Worm (Caenorhabditis elegans): ENCODE results near the gene bcs-1.

Gene bcs-1

DNA sequence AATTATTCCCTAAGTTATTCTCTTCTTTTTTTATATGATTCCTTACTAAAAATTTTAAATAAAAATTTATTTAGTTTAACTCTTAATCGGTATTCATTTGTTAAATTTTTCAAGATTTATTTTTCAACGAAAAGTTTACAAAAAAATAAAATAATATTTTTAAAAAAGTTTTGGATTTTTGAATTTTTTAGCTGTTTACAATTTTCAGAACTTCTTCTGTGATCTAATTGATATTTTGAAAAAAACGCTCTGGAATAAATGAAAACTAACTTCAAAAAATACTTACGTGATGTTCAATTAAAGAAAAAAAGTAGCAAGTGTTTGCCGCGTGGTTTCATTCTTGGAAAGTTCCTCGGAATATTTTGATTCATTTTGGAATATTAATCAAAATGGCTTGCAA, 25.6 kb upstream of the bcs-1 start, which contains the start of gene decr-1.2:
Gene decr-1.2 (plus strand): TSS at position 301 of the 400 bp plus-strand sequence.
- no peak for TF ChIP-seq nfyb-1 (GFP tag; IDR thresholded peaks at IDR 0.05)
- no peak for TF ChIP-seq F57A8.1 (GFP tag; optimal IDR thresholded peaks at IDR 0.05)
- no peak for TF ChIP-seq madf-8 (GFP tag; conservative IDR thresholded peaks at IDR 0.05)
- TF ChIP-seq attf-5 (GFP tag; optimal IDR thresholded peaks at IDR 0.05): no peak
- no peak for TF ChIP-seq nhr-179 (tag; optimal IDR thresholded peaks at IDR 0.05)
- no peak for TF ChIP-seq akir-1 (GFP tag; optimal IDR thresholded peaks at IDR 0.05)
- TF ChIP-seq athp-1 (tag; optimal IDR thresholded peaks at IDR 0.05): no peak
- no peak for TF ChIP-seq cebp-2 (GFP tag; IDR thresholded peaks at IDR 0.05)
- TF ChIP-seq ztf-3 (GFP tag; optimal IDR thresholded peaks at IDR 0.05): no peak
- no peak for TF ChIP-seq ets-4 (GFP tag; optimal IDR thresholded peaks at IDR 0.05)
- TF ChIP-seq dpff-1 (tag; optimal IDR thresholded peaks at IDR 0.05): no peak

DNA sequence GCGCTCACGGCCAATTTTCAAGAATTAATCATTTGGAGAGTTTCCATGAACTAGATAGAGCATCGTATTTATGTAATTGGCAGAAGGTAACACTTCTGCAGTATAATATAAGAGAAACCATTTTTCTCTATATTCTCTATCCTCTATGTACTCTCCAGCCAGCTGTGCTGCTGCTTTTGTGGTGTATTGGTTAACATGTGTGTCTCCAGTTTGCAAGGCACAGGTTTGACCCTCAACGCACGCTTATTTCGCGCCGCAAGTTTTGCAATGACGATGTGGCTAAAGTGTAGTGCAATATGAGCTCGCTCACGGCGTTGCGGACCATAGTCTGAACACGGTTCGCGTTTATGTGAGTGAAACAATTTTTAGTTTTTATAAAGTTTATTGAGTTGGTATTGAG, 23.9 kb upstream of the bcs-1 start:
- TF ChIP-seq aptf-2 (GFP tag; conservative IDR thresholded peaks at IDR 0.05): no peak
- peak; percentile 32 for TF ChIP-seq ceh-79 (tag; optimal IDR thresholded peaks at IDR 0.05)
- no peak for TF ChIP-seq C17E4.6 (GFP tag; IDR thresholded peaks at IDR 0.05)
- peak; percentile 77 for TF ChIP-seq nhr-179 (tag; optimal IDR thresholded peaks at IDR 0.05)
- TF ChIP-seq fkh-3 (tag; optimal IDR thresholded peaks at IDR 0.05): peak; percentile 94
- TF ChIP-seq snpc-1.1 (tag; optimal IDR thresholded peaks at IDR 0.05; ENCODE audit: insufficient read depth): peak; percentile 64
- no peak for TF ChIP-seq B0019.2 (GFP tag; conservative IDR thresholded peaks at IDR 0.05)
- TF ChIP-seq nhr-120 (GFP tag; IDR thresholded peaks at IDR 0.05): 0 out of 2 replicates have a peak, but pooled peaks have one; percentile 69
- TF ChIP-seq sdz-38 (tag; optimal IDR thresholded peaks at IDR 0.05): no peak
- TF ChIP-seq rpc-1 (optimal IDR thresholded peaks at IDR 0.05): peak; percentile 87
- peak; percentile 91 for TF ChIP-seq rpc-1 (tag; optimal IDR thresholded peaks at IDR 0.05)
- peak; percentile 23 for TF ChIP-seq mel-28 (tag; optimal IDR thresholded peaks at IDR 0.05; ENCODE audit: borderline replicate concordance)
- no peak for TF ChIP-seq chd-7 (tag; optimal IDR thresholded peaks at IDR 0.05)
- TF ChIP-seq die-1 (tag; optimal IDR thresholded peaks at IDR 0.05): peak; percentile 96
- TF ChIP-seq K11D2.4 (GFP tag; IDR thresholded peaks at IDR 0.05): no peak; the same call in 1 of the 2 replicates
- no peak; the same call in 1 of the 2 replicates for TF ChIP-seq madf-3 (GFP tag; IDR thresholded peaks at IDR 0.05)
- TF ChIP-seq dpl-1 (GFP tag; optimal IDR thresholded peaks at IDR 0.05): peak; percentile 29
- TF ChIP-seq F57A8.1 (GFP tag; optimal IDR thresholded peaks at IDR 0.05): peak; percentile 98
- TF ChIP-seq attf-3 (GFP tag; conservative IDR thresholded peaks at IDR 0.05): 0 out of 2 replicates have a peak, but pooled peaks have one; percentile 13
- TF ChIP-seq sea-2 (GFP tag; IDR thresholded peaks at IDR 0.05): no peak
- TF ChIP-seq ets-4 (GFP tag; optimal IDR thresholded peaks at IDR 0.05): peak; percentile 93
- TF ChIP-seq F10E7.11 (tag; optimal IDR thresholded peaks at IDR 0.05): peak; percentile 71
- TF ChIP-seq ztf-18 (tag; optimal IDR thresholded peaks at IDR 0.05): peak; percentile 80
- 0 out of 2 replicates have a peak, but pooled peaks have one; percentile 50 for TF ChIP-seq ztf-6 (GFP tag; IDR thresholded peaks at IDR 0.05)
- TF ChIP-seq zim-3 (tag; optimal IDR thresholded peaks at IDR 0.05): no peak
- no peak for TF ChIP-seq Y95B8A.8 (GFP tag; IDR thresholded peaks at IDR 0.05)
- peak; percentile 64 for TF ChIP-seq nhr-80 (tag; optimal IDR thresholded peaks at IDR 0.05)
- TF ChIP-seq pha-4 (tag; optimal IDR thresholded peaks at IDR 0.05): no peak
- TF ChIP-seq dox-1 (GFP tag; IDR thresholded peaks at IDR 0.05): no peak
- TF ChIP-seq ceh-100 (GFP tag; IDR thresholded peaks at IDR 0.05): peak; percentile 49; the same call in 1 of the 2 replicates
- TF ChIP-seq Y79H2A.3 (GFP tag; conservative IDR thresholded peaks at IDR 0.05): 0 out of 2 replicates have a peak, but pooled peaks have one; percentile 14
- peak; percentile 47 for TF ChIP-seq efl-1 (GFP tag; optimal IDR thresholded peaks at IDR 0.05)
- peak; percentile 21 for TF ChIP-seq tbx-9 (tag; optimal IDR thresholded peaks at IDR 0.05; ENCODE audit: borderline replicate concordance)
- 0 out of 2 replicates have a peak, but pooled peaks have one; percentile 35 for TF ChIP-seq nfya-2 (GFP tag; IDR thresholded peaks at IDR 0.05)
- TF ChIP-seq xnd-1 (tag; optimal IDR thresholded peaks at IDR 0.05): no peak
- TF ChIP-seq nhr-90 (tag; optimal IDR thresholded peaks at IDR 0.05): peak; percentile 93
- peak; percentile 69 for TF ChIP-seq F57C9.4 (tag; optimal IDR thresholded peaks at IDR 0.05)
- peak; percentile 6 for TF ChIP-seq K12H6.12 (tag; optimal IDR thresholded peaks at IDR 0.05)
- peak; percentile 97 for TF ChIP-seq mxl-1 (tag; optimal IDR thresholded peaks at IDR 0.05)
- 0 out of 2 replicates have a peak, but pooled peaks have one; percentile 73 for TF ChIP-seq F37B4.10 (GFP tag; IDR thresholded peaks at IDR 0.05)

Measured in whole organism, young adult.